Fruit fly (Drosophila melanogaster) whole organism, prepupa: ENCODE results near the gene Trm7-32.

Experiments used
- Blimp-1 ChIP-seq: fragments of 200-800 bp; sonication (Bioruptor generic); optimal IDR thresholded peaks from 3 replicates; lab custom pipeline; 2017; ENCODE audit warnings: missing biosample characterization, missing genetic modification characterization, mild to moderate bottlenecking, moderate library complexity, missing genetic modification reagents
- CG11902 ChIP-seq: fragments of 200-800 bp; sonication (Bioruptor generic); optimal IDR thresholded peaks from 3 replicates; lab custom pipeline; 2016; ENCODE audit warnings: missing biosample characterization, missing genetic modification characterization
- CG15336 ChIP-seq: fragments of 200-800 bp; sonication (Bioruptor generic); IDR thresholded peaks from 2 replicates; pipeline ENCODE4 v1.3.6; 2022; ENCODE audit warnings: missing biosample characterization, missing genetic modification characterization
- CG1621 ChIP-seq: fragments of 200-800 bp; sonication (Bioruptor generic); optimal IDR thresholded peaks from 3 replicates; lab custom pipeline; 2018; ENCODE audit warnings: missing biosample characterization, mild to moderate bottlenecking, missing genetic modification characterization
- CG3032 ChIP-seq: fragments of 200-800 bp; optimal IDR thresholded peaks from 2 replicates; lab custom pipeline; 2019; ENCODE audit warnings: missing biosample characterization, mild to moderate bottlenecking, missing genetic modification characterization, moderate library complexity
- CG31627 ChIP-seq: fragments of 200-800 bp; sonication (Bioruptor generic); optimal IDR thresholded peaks from 3 replicates; lab custom pipeline; 2016; ENCODE audit warnings: missing biosample characterization, missing genetic modification characterization
- CG32006 ChIP-seq: fragments of 200-800 bp; sonication (Bioruptor generic); optimal IDR thresholded peaks from 3 replicates; lab custom pipeline; 2017; ENCODE audit warnings: missing biosample characterization, mild to moderate bottlenecking, missing genetic modification characterization
- CG6163 ChIP-seq: fragments of 200-800 bp; sonication (Bioruptor generic); IDR thresholded peaks from 3 replicates; pipeline ENCODE4 v1.3.6; 2022; ENCODE audit warnings: missing biosample characterization, missing genetic modification characterization
- CG6808 ChIP-seq: fragments of 200-800 bp; sonication (Bioruptor generic); optimal IDR thresholded peaks from 3 replicates; lab custom pipeline; 2017; ENCODE audit warnings: missing biosample characterization, missing genetic modification characterization, mild to moderate bottlenecking, moderate library complexity, missing genetic modification reagents
- CG6854 ChIP-seq: fragments of 200-800 bp; sonication (Bioruptor generic); optimal IDR thresholded peaks from 2 replicates; lab custom pipeline; 2017; ENCODE audit warnings: missing biosample characterization, mild to moderate bottlenecking, missing genetic modification characterization
- CG7368 ChIP-seq: fragments of 200-800 bp; sonication (Bioruptor generic); optimal IDR thresholded peaks from 3 replicates; lab custom pipeline; 2016; ENCODE audit warnings: missing biosample characterization, missing genetic modification characterization
- CG8119 ChIP-seq: fragments of 200-800 bp; sonication (Bioruptor generic); IDR thresholded peaks from 3 replicates; pipeline ENCODE4 v1.3.6; 2022; ENCODE audit warnings: missing biosample characterization, missing genetic modification characterization
- CG9139 ChIP-seq: fragments of 200-800 bp; sonication (Bioruptor generic); optimal IDR thresholded peaks from 3 replicates; lab custom pipeline; 2017; ENCODE audit warnings: missing biosample characterization, mild to moderate bottlenecking, missing genetic modification characterization
- Eip78C ChIP-seq: fragments of 200-800 bp; sonication (Bioruptor generic); peaks from one replicate; lab custom pipeline; 2016; ENCODE audit warnings: missing biosample characterization, missing genetic modification characterization
- Ets21C ChIP-seq: fragments of 200-800 bp; sonication (Bioruptor generic); optimal IDR thresholded peaks from 3 replicates; lab custom pipeline; 2016; ENCODE audit warnings: missing biosample characterization, missing genetic modification characterization
- Ets96B ChIP-seq: fragments of 200-800 bp; optimal IDR thresholded peaks from 2 replicates; lab custom pipeline; 2019; ENCODE audit warnings: missing biosample characterization, mild to moderate bottlenecking, missing genetic modification characterization, moderate library complexity
- Hr39 ChIP-seq: fragments of 200-800 bp; sonication (Bioruptor generic); optimal IDR thresholded peaks from 2 replicates; lab custom pipeline; 2016; ENCODE audit warnings: missing biosample characterization, missing genetic modification characterization
- Hr4 ChIP-seq: fragments of 200-800 bp; sonication (Bioruptor generic); optimal IDR thresholded peaks from 3 replicates; lab custom pipeline; 2016; ENCODE audit warnings: missing biosample characterization, missing genetic modification characterization
- Lpt ChIP-seq: fragments of 200-800 bp; sonication (Bioruptor generic); optimal IDR thresholded peaks from 3 replicates; lab custom pipeline; 2016; ENCODE audit warnings: missing biosample characterization, missing genetic modification characterization
- Met ChIP-seq: fragments of 200-800 bp; sonication (Bioruptor generic); optimal IDR thresholded peaks from 3 replicates; lab custom pipeline; 2016; ENCODE audit warnings: missing biosample characterization, missing genetic modification characterization
- Smox ChIP-seq: fragments of 200-800 bp; sonication (Bioruptor generic); optimal IDR thresholded peaks from 3 replicates; lab custom pipeline; 2016; ENCODE audit warnings: missing biosample characterization, missing genetic modification characterization
- eg ChIP-seq: fragments of 200-800 bp; sonication (Bioruptor generic); IDR thresholded peaks from 3 replicates; pipeline ENCODE4 v1.3.6; 2022; ENCODE audit warnings: missing biosample characterization, missing genetic modification characterization
- fd85E ChIP-seq: fragments of 200-800 bp; sonication (Bioruptor generic); optimal IDR thresholded peaks from 3 replicates; lab custom pipeline; 2016; ENCODE audit warnings: missing biosample characterization, missing genetic modification characterization
- fkh ChIP-seq: fragments of 200-800 bp; sonication (Bioruptor generic); optimal IDR thresholded peaks from 3 replicates; lab custom pipeline; 2017; ENCODE audit warnings: missing biosample characterization, mild to moderate bottlenecking, missing genetic modification characterization, moderate library complexity
- lz ChIP-seq: fragments of 200-800 bp; sonication (Bioruptor generic); optimal IDR thresholded peaks from 3 replicates; lab custom pipeline; 2016; ENCODE audit warnings: missing biosample characterization, missing genetic modification characterization
- net ChIP-seq: fragments of 200-800 bp; sonication (Bioruptor generic); optimal IDR thresholded peaks from 3 replicates; lab custom pipeline; 2016; ENCODE audit warnings: missing biosample characterization, missing genetic modification characterization
- ss ChIP-seq, 2 experiments: fragments of 200-800 bp; sonication (Bioruptor generic); optimal IDR thresholded peaks; 2 replicates in 1 of 2; 3 replicates in 1 of 2; lab custom pipeline; 2017 to 2018; ENCODE audit warnings: mild to moderate bottlenecking in 2 of 2, missing biosample characterization in 2 of 2, missing genetic modification characterization in 2 of 2, moderate library complexity in 1 of 2
- svp ChIP-seq: fragments of 200-800 bp; sonication (Bioruptor generic); peaks from one replicate; lab custom pipeline; 2016; ENCODE audit warnings: missing biosample characterization, missing genetic modification characterization

Trm7-32 gene

dm6 chr3R:17060244-17060664 lies 19.8 kb downstream of the Trm7-32 start (continued):
- TF ChIP-seq CG31627 (GFP tag; lab: Kevin White, UChicago): peak; percentile 10
- TF ChIP-seq Hr39 (GFP tag; lab: Kevin White, UChicago): peak; percentile 31
- peak; percentile 31 for TF ChIP-seq lz (GFP tag; lab: Kevin White, UChicago)
- TF ChIP-seq Eip78C (GFP tag; lab: Kevin White, UChicago): peak; percentile 93
- TF ChIP-seq fd85E (GFP tag; lab: Kevin White, UChicago): no peak
- peak; percentile 72 for TF ChIP-seq CG3032 (tag; lab: Kevin White, UChicago)
- no peak for TF ChIP-seq CG6854 (GFP tag; lab: Kevin White, UChicago)
- TF ChIP-seq Ets96B (tag; lab: Kevin White, UChicago): peak; percentile 71
- TF ChIP-seq CG9139 (GFP tag; lab: Kevin White, UChicago): peak; percentile 40
- peak; percentile 73 for TF ChIP-seq eg
- TF ChIP-seq ss (GFP tag; optimal IDR thresholded peaks at IDR 0.05; lab: Kevin White, UChicago): peak; percentile 49 to 62
- TF ChIP-seq CG15336: peak; percentile 79
- peak; percentile 52 for TF ChIP-seq Met (GFP tag; lab: Kevin White, UChicago)
- TF ChIP-seq Hr4 (GFP tag; lab: Kevin White, UChicago): peak; percentile 92
- peak; percentile 95 for TF ChIP-seq CG32006 (GFP tag; lab: Kevin White, UChicago)
- peak; percentile 75 for TF ChIP-seq net (GFP tag; lab: Kevin White, UChicago)
- TF ChIP-seq CG8119 (GFP tag; lab: Robert Waterston, UW): peak; percentile 84
- TF ChIP-seq Smox (GFP tag; lab: Kevin White, UChicago): peak; percentile 25
- no peak for TF ChIP-seq svp (GFP tag; lab: Kevin White, UChicago)
- no peak for TF ChIP-seq Ets21C (GFP tag; lab: Kevin White, UChicago)
- peak; percentile 9 for TF ChIP-seq CG11902

dm6 chr3R:17060809-17061394 lies 20.4 kb downstream of the Trm7-32 start:
- TF ChIP-seq Blimp-1 (no peak), svp (GFP tag; lab: Kevin White, UChicago) (peak; percentile 55), Eip78C (GFP tag; lab: Kevin White, UChicago) (no peak), CG32006 (GFP tag; lab: Kevin White, UChicago) (no peak)
- TF ChIP-seq, all 60 proteins: peak for 1

- peak in 1 of 2 experiments; percentile 74 for TF ChIP-seq ss (GFP tag; optimal IDR thresholded peaks at IDR 0.05; lab: Kevin White, UChicago)
- TF ChIP-seq CG6163: peak; percentile 46; the same call in 2 of the 3 replicates
- TF ChIP-seq CG7368 (GFP tag; lab: Kevin White, UChicago): no peak
- TF ChIP-seq CG6808 (GFP tag; lab: Kevin White, UChicago): peak; percentile 41
- peak; percentile 18 for TF ChIP-seq CG1621 (tag; lab: Kevin White, UChicago)
- TF ChIP-seq Eip78C (GFP tag; lab: Kevin White, UChicago): no peak
- peak; percentile 64 for TF ChIP-seq CG6854 (GFP tag; lab: Kevin White, UChicago)
- TF ChIP-seq CG32006 (GFP tag; lab: Kevin White, UChicago): peak; percentile 1
- TF ChIP-seq eg: 0 out of 3 replicates have a peak, but pooled peaks have one; percentile 18
- peak; percentile 26 for TF ChIP-seq Lpt (GFP tag; lab: Kevin White, UChicago)
Measured at dm6 chr3R:17061736-17062371, 21.4 kb downstream of the Trm7-32 start.

dm6 chr3R:17062705-17063104 lies 22.2 kb downstream of the Trm7-32 start:
- no peak for TF ChIP-seq svp (GFP tag; lab: Kevin White, UChicago)

dm6 chr3R:17063763-17064162 lies 23.3 kb downstream of the Trm7-32 start:
- TF ChIP-seq fkh (GFP tag; lab: Kevin White, UChicago) (peak; percentile 35), CG6854 (GFP tag; lab: Kevin White, UChicago) (no peak), eg (0 out of 3 replicates have a peak, but pooled peaks have one; percentile 29)
